Worm (Caenorhabditis elegans): ENCODE measurements around the gene sru-48.

DNA sequence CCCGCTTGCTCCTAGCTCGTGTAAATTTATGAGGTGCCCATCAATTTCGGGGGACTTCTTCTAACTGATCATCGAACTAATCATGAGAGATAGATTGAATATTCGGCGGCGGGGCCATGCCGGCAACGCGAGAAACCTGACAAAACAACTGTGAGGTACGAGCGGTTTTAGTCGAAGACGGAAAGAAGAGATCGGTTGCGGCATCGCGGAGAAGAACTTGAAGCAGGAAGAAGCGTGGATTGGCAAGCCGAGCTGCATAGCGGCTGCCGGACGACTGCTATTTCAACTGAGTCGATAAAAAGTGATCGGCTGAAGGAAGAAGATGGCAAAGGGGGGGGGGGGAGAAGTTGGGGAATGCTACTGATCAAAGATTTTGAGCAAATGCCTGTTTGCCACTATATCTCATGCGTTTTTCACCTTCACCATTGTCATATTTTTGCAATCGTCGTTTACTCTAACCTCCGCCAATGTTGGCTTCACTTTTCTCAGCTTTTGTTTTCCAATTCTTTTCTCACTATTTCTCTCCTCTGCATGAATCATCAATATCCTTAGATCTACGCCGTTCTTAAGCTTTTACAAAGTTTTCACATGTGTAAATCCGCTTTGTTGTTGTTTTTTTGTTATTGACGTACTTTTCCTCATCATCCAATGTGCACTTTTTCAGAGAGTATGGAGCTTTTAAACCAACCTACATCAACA lies 15.6 kb downstream of the sru-48 start, which contains the start of gene pqn-62:
- no peak for TF ChIP-seq unc-62 (GFP tag; optimal IDR thresholded peaks at IDR 0.05)
- TF ChIP-seq F57A8.1 (GFP tag; optimal IDR thresholded peaks at IDR 0.05) = no peak
- TF ChIP-seq zim-3 (tag; optimal IDR thresholded peaks at IDR 0.05) = no peak
- no peak for TF ChIP-seq F57C9.4 (tag; optimal IDR thresholded peaks at IDR 0.05)
- TF ChIP-seq F49E8.2 (tag; optimal IDR thresholded peaks at IDR 0.05; ENCODE audit: insufficient read depth) = no peak
- no peak for TF ChIP-seq F52B5.7 (tag; optimal IDR thresholded peaks at IDR 0.05)
- no peak for TF ChIP-seq madf-10 (tag; optimal IDR thresholded peaks at IDR 0.05)
- TF ChIP-seq Y53F4B.3 (GFP tag; IDR thresholded peaks at IDR 0.05) = no peak
- no peak for TF ChIP-seq ama-1 (optimal IDR thresholded peaks at IDR 0.05)
- no peak for TF ChIP-seq ama-1 (GFP tag; optimal IDR thresholded peaks at IDR 0.05)
- no peak for TF ChIP-seq efl-1 (GFP tag; optimal IDR thresholded peaks at IDR 0.05)
- TF ChIP-seq F22D6.2 (tag; optimal IDR thresholded peaks at IDR 0.05) = no peak
- TF ChIP-seq Y79H2A.3 (GFP tag; conservative IDR thresholded peaks at IDR 0.05) = no peak
- TF ChIP-seq F10E7.11 (tag; optimal IDR thresholded peaks at IDR 0.05) = no peak
- no peak for TF ChIP-seq nhr-27 (tag; optimal IDR thresholded peaks at IDR 0.05)

All from whole organism, young adult.